Fruit fly (Drosophila melanogaster): ENCODE data around the gene CG13029.

Gene CG13029

DNA sequence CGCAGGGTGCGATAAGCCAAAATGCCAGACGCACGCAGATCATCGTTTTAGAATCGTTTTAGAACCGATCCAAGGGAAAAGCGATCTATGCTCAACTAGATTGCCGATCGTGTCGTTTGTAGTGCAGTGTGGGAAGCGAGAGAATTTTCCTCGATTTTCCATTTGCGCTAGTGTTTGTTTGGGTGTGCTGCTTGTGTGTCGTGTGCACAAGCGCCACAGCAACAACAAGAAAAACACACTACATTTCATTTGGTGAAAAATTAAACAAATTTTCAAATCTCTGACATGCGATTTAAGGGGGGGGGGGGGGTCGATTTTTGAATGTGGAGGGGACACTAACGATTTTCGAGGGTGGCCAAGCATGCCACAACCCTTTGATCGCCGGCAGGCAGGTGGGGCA lies 50.0 kb downstream of the CG13029 start:
- no peak for TF ChIP-seq CG17801 (GFP tag; optimal IDR thresholded peaks at IDR 0.05; ENCODE audit: partially characterized antibody)

Measured in ovary, adult (tissue).